Worm (Caenorhabditis elegans) whole organism, mixed stage, embryonic: ENCODE measurements around the gene T23F2.4.

Source experiments
- ceh-83 ChIP-seq: fragments of 200-800 bp; sonication (Bioruptor generic); optimal IDR thresholded peaks from 2 replicates; lab custom pipeline; 2018; ENCODE audit warnings: mild to moderate bottlenecking, missing genetic modification characterization, missing compliant biosample characterization
- elt-1 ChIP-seq: sonication (generic microtip); optimal IDR thresholded peaks from 2 replicates; lab custom pipeline; 2017; ENCODE audit warnings: missing genetic modification characterization, mild to moderate bottlenecking, missing compliant biosample characterization, antibody characterized with exemption, moderate library complexity, borderline replicate concordance; ENCODE audit not compliant: insufficient read depth
- elt-3 ChIP-seq: fragments of 150-350 bp; optimal IDR thresholded peaks from 2 replicates; lab custom pipeline; 2014; ENCODE audit warnings: missing biosample characterization, missing genetic modification characterization
- hlh-1 ChIP-seq: fragments of 150-350 bp; optimal IDR thresholded peaks from 2 replicates; lab custom pipeline; 2014; ENCODE audit warnings: missing biosample characterization, missing genetic modification reagents, missing genetic modification characterization
- lin-13 ChIP-seq: fragments of 150-350 bp; optimal IDR thresholded peaks from 2 replicates; lab custom pipeline; 2014; ENCODE audit warnings: missing biosample characterization, missing genetic modification characterization
- lsy-2 ChIP-seq: fragments of 150-350 bp; optimal IDR thresholded peaks from 2 replicates; lab custom pipeline; 2014; ENCODE audit warnings: missing biosample characterization, missing genetic modification characterization
- mep-1 ChIP-seq: fragments of 150-350 bp; optimal IDR thresholded peaks from 2 replicates; lab custom pipeline; 2017; ENCODE audit warnings: missing biosample characterization, missing genetic modification reagents, missing genetic modification characterization, inconsistent platforms
- nhr-237 ChIP-seq: fragments of 150-350 bp; optimal IDR thresholded peaks from 2 replicates; lab custom pipeline; 2014; ENCODE audit warnings: missing biosample characterization, missing genetic modification characterization
- nhr-76 ChIP-seq: sonication (generic microtip); optimal IDR thresholded peaks from 2 replicates; lab custom pipeline; 2017; ENCODE audit warnings: missing biosample characterization, missing genetic modification characterization
- pha-4 ChIP-seq: fragments of 150-350 bp; optimal IDR thresholded peaks from 2 replicates; lab custom pipeline; 2018; ENCODE audit warnings: missing biosample characterization, missing genetic modification reagents, missing genetic modification characterization
- sptf-1 ChIP-seq: sonication (generic microtip); optimal IDR thresholded peaks from 2 replicates; lab custom pipeline; 2017; ENCODE audit warnings: mild to moderate bottlenecking, missing genetic modification characterization, moderate library complexity, missing compliant biosample characterization
- unc-120 ChIP-seq: sonication (generic microtip); optimal IDR thresholded peaks from 2 replicates; lab custom pipeline; 2017; ENCODE audit warnings: missing genetic modification characterization, missing compliant biosample characterization; ENCODE audit not compliant: poor library complexity, severe bottlenecking
- unc-62 ChIP-seq: fragments of 150-350 bp; optimal IDR thresholded peaks from 2 replicates; lab custom pipeline; 2014; ENCODE audit warnings: missing biosample characterization, missing genetic modification reagents, missing genetic modification characterization
- ztf-11 ChIP-seq: fragments of 150-350 bp; optimal IDR thresholded peaks from 2 replicates; lab custom pipeline; 2014; ENCODE audit warnings: missing biosample characterization, missing genetic modification characterization

ce11 chrX:5543651-5544050 lies 28.8 kb upstream of the T23F2.4 start, which contains the start of gene C54G7.1:
- TF ChIP-seq nhr-76 (no peak), elt-3 (tag; lab: Kevin White, UChicago) (no peak), lin-13 (tag; lab: Kevin White, UChicago) (no peak), mep-1 (tag; lab: Kevin White, UChicago) (no peak), unc-62 (no peak), elt-1 (tag; lab: Kevin White, UChicago) (no peak), ztf-11 (tag; lab: Kevin White, UChicago) (no peak), ceh-83 (GFP tag; lab: Kevin White, UChicago) (no peak), hlh-1 (no peak), unc-120 (no peak), nhr-237 (tag; lab: Kevin White, UChicago) (no peak), lsy-2 (tag; lab: Kevin White, UChicago) (no peak), pha-4 (tag; lab: Kevin White, UChicago) (no peak), sptf-1 (tag; lab: Kevin White, UChicago) (no peak)
